Fruit fly (Drosophila melanogaster): ENCODE measurements around the gene Prosbeta2R2.

dm6 chr3R:5223135-5223534 is 3.8 kb upstream of the Prosbeta2R2 start, which contains the start of gene CG2604:
- no peak for TF ChIP-seq pan (optimal IDR thresholded peaks at IDR 0.05)
- TF ChIP-seq psq (optimal IDR thresholded peaks at IDR 0.05) = no peak
- no peak for TF ChIP-seq EcR (GFP tag; optimal IDR thresholded peaks at IDR 0.05)
- TF ChIP-seq usp (GFP tag; optimal IDR thresholded peaks at IDR 0.05) = no peak
- TF ChIP-seq CG8478 (optimal IDR thresholded peaks at IDR 0.05) = no peak
- TF ChIP-seq Dll (optimal IDR thresholded peaks at IDR 0.05) = no peak

All from whole organism.